Worm (Caenorhabditis elegans): ENCODE measurements around the gene Y15E3A.3.

ce11 chrX:15374668-15375208, 49.1 kb upstream of the Y15E3A.3 start:
- TF ChIP-seq zip-8 (tag; optimal IDR thresholded peaks at IDR 0.05) (no peak), lin-13 (tag; optimal IDR thresholded peaks at IDR 0.05) (no peak), ceh-83 (GFP tag; optimal IDR thresholded peaks at IDR 0.05) (no peak), ztf-11 (tag; optimal IDR thresholded peaks at IDR 0.05) (no peak), mep-1 (tag; optimal IDR thresholded peaks at IDR 0.05) (no peak), drap-1 (GFP tag; optimal IDR thresholded peaks at IDR 0.05) (no peak)

Measured in whole organism, mixed stage, embryonic.